Worm (Caenorhabditis elegans) whole organism, midembryonic: Measurements from ENCODE around the gene F52G3.7.

Experiments
- T22C8.4 ChIP-seq: fragments of 200-800 bp; sonication (Bioruptor generic); IDR thresholded peaks from 2 replicates; pipeline ENCODE4 v1.3.6; 2022; ENCODE audit warnings: missing genetic modification characterization, missing compliant biosample characterization
- flt-1 ChIP-seq: fragments of 200-800 bp; sonication (Bioruptor generic); IDR thresholded peaks from 2 replicates; pipeline ENCODE4 v1.3.6; 2022; ENCODE audit warnings: missing genetic modification characterization, missing compliant biosample characterization
- med-1 ChIP-seq: sonication (generic microtip); optimal IDR thresholded peaks from 2 replicates; lab custom pipeline; 2017; ENCODE audit warnings: missing genetic modification characterization, mild to moderate bottlenecking, missing compliant biosample characterization, antibody characterized with exemption, missing genetic modification reagents; ENCODE audit not compliant: insufficient read depth
- ref-1 ChIP-seq: fragments of 200-800 bp; sonication (Bioruptor generic); conservative IDR thresholded peaks from 2 replicates; pipeline ENCODE4 v1.3.6; 2022; ENCODE audit warnings: missing genetic modification reagents, missing genetic modification characterization, missing compliant biosample characterization
- tab-1 ChIP-seq: fragments of 200-800 bp; sonication (Bioruptor generic); IDR thresholded peaks from 2 replicates; pipeline ENCODE4 v1.3.6; 2022; ENCODE audit warnings: missing genetic modification characterization, missing compliant biosample characterization
- ztf-29 ChIP-seq: fragments of 200-800 bp; sonication (Bioruptor generic); IDR thresholded peaks from 2 replicates; pipeline ENCODE4 v1.3.6; 2022; ENCODE audit warnings: missing genetic modification reagents, missing genetic modification characterization, missing compliant biosample characterization

ce11 chrX:16994417-16994816, 30.7 kb downstream of the F52G3.7 start:
- TF ChIP-seq ref-1 (GFP tag; lab: Robert Waterston, UW) (no peak), T22C8.4 (GFP tag; lab: Robert Waterston, UW) (no peak), tab-1 (GFP tag; lab: Robert Waterston, UW) (no peak), med-1 (GFP tag; lab: Kevin White, UChicago) (no peak), ztf-29 (GFP tag; lab: Robert Waterston, UW) (no peak), flt-1 (GFP tag; lab: Robert Waterston, UW) (no peak)
